Fruit fly (Drosophila melanogaster) whole organism, wandering third instar larva: ENCODE results near the gene CG32237.

ENCODE experiments used
- h ChIP-seq: fragments of 200-800 bp; sonication (Bioruptor generic); optimal IDR thresholded peaks from 3 replicates; lab custom pipeline; 2016; ENCODE audit warnings: missing biosample characterization, mild to moderate bottlenecking, missing genetic modification characterization
- psq ChIP-seq: fragments of 200-800 bp; sonication (Bioruptor generic); optimal IDR thresholded peaks from 3 replicates; lab custom pipeline; 2017; ENCODE audit warnings: missing biosample characterization, mild to moderate bottlenecking, missing genetic modification characterization, moderate library complexity

dm6 chr3L:4825584-4825983 is 26.7 kb downstream of the CG32237 start, which contains the start of the genes Dhc64C and LeuRS-m:
- peak; percentile 57 for TF ChIP-seq h (GFP tag; lab: Kevin White, UChicago)
- no peak for TF ChIP-seq psq (GFP tag; lab: Kevin White, UChicago)
